Worm (Caenorhabditis elegans) whole organism, young adult: ENCODE results near the gene T21C9.11.

Source experiments
- B0035.1 ChIP-seq: sonication (generic microtip); optimal IDR thresholded peaks from 2 replicates; lab custom pipeline; 2016; ENCODE audit warnings: missing genetic modification characterization, mild to moderate bottlenecking, missing compliant biosample characterization, missing genotype, missing genetic modification reagents
- F23B12.7 ChIP-seq: sonication (generic microtip); optimal IDR thresholded peaks from 2 replicates; lab custom pipeline; 2017; ENCODE audit warnings: missing genetic modification characterization, mild to moderate bottlenecking, missing compliant biosample characterization, antibody characterized with exemption, moderate library complexity; ENCODE audit not compliant: insufficient read depth
- F49E8.2 ChIP-seq: sonication (generic microtip); optimal IDR thresholded peaks from 3 replicates; lab custom pipeline; 2017; ENCODE audit warnings: missing genetic modification characterization, mild to moderate bottlenecking, missing compliant biosample characterization, antibody characterized with exemption, moderate library complexity; ENCODE audit not compliant: insufficient read depth
- F57C9.4 ChIP-seq: sonication (generic microtip); optimal IDR thresholded peaks from 2 replicates; lab custom pipeline; 2017; ENCODE audit warnings: mild to moderate bottlenecking, missing genetic modification characterization, missing compliant biosample characterization
- Y53F4B.3 ChIP-seq: fragments of 200-800 bp; sonication (Bioruptor generic); IDR thresholded peaks from 2 replicates; pipeline ENCODE4 v1.3.6; 2022; ENCODE audit warnings: missing genetic modification reagents, missing genetic modification characterization, missing compliant biosample characterization
- Y53G8AR.9 ChIP-seq: fragments of 200-800 bp; sonication (Bioruptor generic); conservative IDR thresholded peaks from 2 replicates; pipeline ENCODE4 v1.3.6; 2022; ENCODE audit warnings: missing genetic modification reagents, missing genetic modification characterization, missing compliant biosample characterization
- Y56A3A.18 ChIP-seq: fragments of 200-800 bp; sonication (Bioruptor generic); IDR thresholded peaks from 2 replicates; pipeline ENCODE4 v1.3.6; 2022; ENCODE audit warnings: missing genetic modification reagents, missing genetic modification characterization, missing compliant biosample characterization
- ama-1 ChIP-seq, 3 experiments: fragments of 150-350 bp in 1 of 3; sonication (generic microtip) in 2 of 3; optimal IDR thresholded peaks; 2 replicates each; lab custom pipeline; 2014 to 2018; ENCODE audit warnings: missing biosample characterization in 2 of 3, missing genetic modification characterization in 2 of 3, missing genetic modification reagents in 2 of 3
- aptf-2 ChIP-seq: fragments of 200-800 bp; sonication (Bioruptor generic); conservative IDR thresholded peaks from 2 replicates; pipeline ENCODE4 v1.3.6; 2022; ENCODE audit warnings: missing genetic modification reagents, missing genetic modification characterization, missing compliant biosample characterization
- atf-7 ChIP-seq: sonication (generic microtip); optimal IDR thresholded peaks from 2 replicates; lab custom pipeline; 2017; ENCODE audit warnings: mild to moderate bottlenecking, missing genetic modification characterization, missing compliant biosample characterization
- attf-6 ChIP-seq: fragments of 200-800 bp; sonication (Bioruptor generic); IDR thresholded peaks from 2 replicates; pipeline ENCODE4 v1.3.6; 2022; ENCODE audit warnings: missing genetic modification reagents, missing genetic modification characterization, missing compliant biosample characterization
- ceh-58 ChIP-seq: fragments of 200-800 bp; sonication (Bioruptor generic); IDR thresholded peaks from 2 replicates; pipeline ENCODE4 v1.3.6; 2022; ENCODE audit warnings: missing genetic modification characterization, missing compliant biosample characterization
- ceh-91 ChIP-seq: fragments of 200-800 bp; sonication (Bioruptor generic); IDR thresholded peaks from 2 replicates; pipeline ENCODE4 v1.3.6; 2022; ENCODE audit warnings: missing genetic modification reagents, missing genetic modification characterization, missing compliant biosample characterization
- efl-1 ChIP-seq: fragments of 150-350 bp; optimal IDR thresholded peaks from 2 replicates; lab custom pipeline; 2014; ENCODE audit warnings: missing biosample characterization, missing genetic modification reagents, missing genetic modification characterization
- egl-18 ChIP-seq: fragments of 200-800 bp; sonication (Bioruptor generic); IDR thresholded peaks from 2 replicates; pipeline ENCODE4 v1.3.6; 2022; ENCODE audit warnings: missing genetic modification reagents, missing genetic modification characterization, missing compliant biosample characterization
- egrh-3 ChIP-seq: fragments of 200-800 bp; sonication (Bioruptor generic); IDR thresholded peaks from 2 replicates; pipeline ENCODE4 v1.3.6; 2022; ENCODE audit warnings: missing genetic modification reagents, missing genetic modification characterization, missing compliant biosample characterization
- fkh-3 ChIP-seq: sonication (generic microtip); optimal IDR thresholded peaks from 2 replicates; lab custom pipeline; 2016; ENCODE audit warnings: mild to moderate bottlenecking, missing genetic modification characterization, missing compliant biosample characterization
- gei-17 ChIP-seq: fragments of 200-800 bp; sonication (Bioruptor generic); optimal IDR thresholded peaks from 2 replicates; lab custom pipeline; 2018; ENCODE audit warnings: mild to moderate bottlenecking, missing genetic modification characterization, missing compliant biosample characterization
- him-1 ChIP-seq: sonication (generic microtip); optimal IDR thresholded peaks from 2 replicates; lab custom pipeline; 2016; ENCODE audit warnings: missing genotype, missing genetic modification reagents, missing genetic modification characterization, missing compliant biosample characterization
- lir-1 ChIP-seq: fragments of 200-800 bp; sonication (Bioruptor generic); conservative IDR thresholded peaks from 2 replicates; pipeline ENCODE4 v1.3.6; 2022; ENCODE audit warnings: missing genetic modification reagents, missing genetic modification characterization, missing compliant biosample characterization
- madf-10 ChIP-seq: sonication (generic microtip); optimal IDR thresholded peaks from 2 replicates; lab custom pipeline; 2016; ENCODE audit warnings: mild to moderate bottlenecking, missing genetic modification characterization, missing compliant biosample characterization
- mes-4 ChIP-seq: sonication (generic microtip); optimal IDR thresholded peaks from 2 replicates; lab custom pipeline; 2016; ENCODE audit warnings: missing genotype, missing genetic modification characterization, missing compliant biosample characterization
- nfyb-1 ChIP-seq: fragments of 200-800 bp; sonication (Bioruptor generic); IDR thresholded peaks from 2 replicates; pipeline ENCODE4 v1.3.6; 2022; ENCODE audit warnings: missing genetic modification reagents, missing genetic modification characterization, missing compliant biosample characterization
- nhr-27 ChIP-seq: fragments of 200-800 bp; sonication (Bioruptor generic); optimal IDR thresholded peaks from 2 replicates; lab custom pipeline; 2018; ENCODE audit warnings: mild to moderate bottlenecking, missing genetic modification characterization, moderate library complexity, missing compliant biosample characterization
- nhr-80 ChIP-seq: sonication (generic microtip); optimal IDR thresholded peaks from 2 replicates; lab custom pipeline; 2016; ENCODE audit warnings: missing genetic modification characterization, missing compliant biosample characterization
- rec-8 ChIP-seq, 2 experiments: sonication (generic microtip); optimal IDR thresholded peaks; 2 replicates each; lab custom pipeline; 2016; ENCODE audit warnings: mild to moderate bottlenecking in 2 of 2, missing genetic modification characterization in 2 of 2, missing genetic modification reagents in 2 of 2, missing genotype in 2 of 2, missing biosample characterization in 1 of 2, missing compliant biosample characterization in 1 of 2, moderate library complexity in 1 of 2
- sdz-38 ChIP-seq: sonication (generic microtip); optimal IDR thresholded peaks from 2 replicates; lab custom pipeline; 2016; ENCODE audit warnings: missing genotype, missing genetic modification characterization, missing compliant biosample characterization
- xnd-1 ChIP-seq: sonication (generic microtip); optimal IDR thresholded peaks from 2 replicates; lab custom pipeline; 2016; ENCODE audit warnings: missing genotype, missing genetic modification reagents, missing genetic modification characterization, missing compliant biosample characterization
- zfh-2 ChIP-seq: fragments of 200-800 bp; sonication (Bioruptor generic); conservative IDR thresholded peaks from 2 replicates; pipeline ENCODE4 v1.3.6; 2022; ENCODE audit warnings: missing genetic modification reagents, missing genetic modification characterization, missing compliant biosample characterization
- ztf-22 ChIP-seq: fragments of 200-800 bp; sonication (Bioruptor generic); optimal IDR thresholded peaks from 2 replicates; lab custom pipeline; 2018; ENCODE audit warnings: mild to moderate bottlenecking, missing genetic modification characterization, moderate library complexity, missing compliant biosample characterization
- ztf-26 ChIP-seq: sonication (generic microtip); optimal IDR thresholded peaks from 2 replicates; lab custom pipeline; 2017; ENCODE audit warnings: missing genetic modification characterization, missing compliant biosample characterization

T21C9.11 gene

ce11 chrV:10568496-10568895 is 26.2 kb downstream of the T21C9.11 start (continued):
- TF ChIP-seq madf-10 (tag; lab: Kevin White, UChicago) (no peak), gei-17 (GFP tag; lab: Kevin White, UChicago) (no peak)

DNA sequence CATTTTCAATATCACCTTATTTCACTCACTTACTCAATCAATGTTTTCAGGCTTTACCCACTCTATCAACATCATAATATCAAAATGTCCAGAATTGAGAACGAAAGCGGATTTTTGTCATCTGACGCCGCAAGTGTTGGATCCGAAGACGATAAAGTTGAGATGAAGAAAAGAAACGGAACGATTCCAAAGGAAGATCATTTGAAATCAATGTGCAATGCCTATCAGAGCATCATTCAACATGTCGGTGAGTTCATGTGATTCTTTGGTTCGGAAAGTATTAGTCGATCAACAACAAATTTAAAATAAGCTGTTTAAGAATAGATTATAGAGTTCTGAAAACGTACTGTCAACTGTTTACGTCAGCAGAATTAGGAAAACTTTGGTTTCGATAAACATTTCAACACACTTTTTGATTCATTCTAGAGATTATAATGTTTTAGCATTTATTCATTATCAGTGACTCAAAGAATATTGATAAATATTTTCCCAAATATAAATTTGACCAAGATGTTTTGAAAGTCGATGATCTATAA is 29.8 kb downstream of the T21C9.11 start, which contains the start of gene cat-4:
TSS of gene cat-4 (plus strand) at position 51 of the 536 bp plus-strand sequence.
- TF ChIP-seq B0035.1 (tag; lab: Kevin White, UChicago) (no peak), nhr-80 (tag; lab: Kevin White, UChicago) (peak; percentile 31)

DNA sequence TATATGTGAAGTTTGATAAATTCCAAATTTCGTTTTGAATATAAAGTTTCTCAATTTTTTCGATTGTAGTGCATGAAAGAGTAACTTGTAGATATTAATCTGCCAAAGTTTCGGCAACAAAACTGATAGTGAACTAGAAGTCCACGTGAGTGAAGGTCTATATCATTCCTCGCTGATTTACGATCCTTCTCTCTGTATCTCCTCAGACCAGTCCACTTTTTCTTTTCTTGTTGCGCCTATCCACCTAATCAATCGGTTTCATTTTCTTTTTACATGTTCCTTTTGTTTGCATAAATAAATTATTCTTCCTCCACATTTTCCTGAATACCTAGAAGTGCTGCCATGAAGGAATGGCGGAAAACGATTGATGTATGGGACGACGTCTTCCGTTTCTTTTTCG is 30.6 kb downstream of the T21C9.11 start:
- TF ChIP-seq sdz-38 (tag; lab: Kevin White, UChicago) (no peak), ceh-91 (GFP tag; lab: Robert Waterston, UW) (no peak), fkh-3 (tag; lab: Kevin White, UChicago) (no peak), ztf-26 (tag; lab: Kevin White, UChicago) (no peak), ama-1 (optimal IDR thresholded peaks at IDR 0.05; lab: Kevin White, UChicago) (no peak), ama-1 (GFP tag; optimal IDR thresholded peaks at IDR 0.05; lab: Kevin White, UChicago) (no peak), rec-8 (tag; optimal IDR thresholded peaks at IDR 0.05; lab: Kevin White, UChicago) (no peak), ceh-58 (GFP tag; lab: Robert Waterston, UW) (no peak), F57C9.4 (tag; lab: Kevin White, UChicago) (no peak), F49E8.2 (tag; lab: Kevin White, UChicago) (no peak), xnd-1 (tag; lab: Kevin White, UChicago) (no peak), F23B12.7 (tag; lab: Kevin White, UChicago) (no peak), nhr-27 (tag; lab: Kevin White, UChicago) (no peak), mes-4 (tag; lab: Kevin White, UChicago) (no peak)

ce11 chrV:10562817-10563216 is 31.9 kb downstream of the T21C9.11 start:
- no peak for TF ChIP-seq egl-18 (GFP tag; lab: Robert Waterston, UW)
- TF ChIP-seq aptf-2 (GFP tag; lab: Robert Waterston, UW), result no peak
- TF ChIP-seq egrh-3 (GFP tag; lab: Robert Waterston, UW), result no peak
- TF ChIP-seq atf-7, result peak; percentile 63
- TF ChIP-seq Y56A3A.18 (GFP tag; lab: Robert Waterston, UW), result no peak
- no peak for TF ChIP-seq Y53G8AR.9
- TF ChIP-seq him-1 (tag; lab: Kevin White, UChicago), result no peak
- peak; percentile 60 for TF ChIP-seq nhr-80 (tag; lab: Kevin White, UChicago)

- TF ChIP-seq egrh-3 (GFP tag; lab: Robert Waterston, UW) (peak; percentile 52; the same call in 1 of the 2 replicates), lir-1 (no peak), ztf-22 (peak; percentile 30), nfyb-1 (GFP tag; lab: Robert Waterston, UW) (no peak)
Measured at ce11 chrV:10561632-10562031, 33.1 kb downstream of the T21C9.11 start.

DNA sequence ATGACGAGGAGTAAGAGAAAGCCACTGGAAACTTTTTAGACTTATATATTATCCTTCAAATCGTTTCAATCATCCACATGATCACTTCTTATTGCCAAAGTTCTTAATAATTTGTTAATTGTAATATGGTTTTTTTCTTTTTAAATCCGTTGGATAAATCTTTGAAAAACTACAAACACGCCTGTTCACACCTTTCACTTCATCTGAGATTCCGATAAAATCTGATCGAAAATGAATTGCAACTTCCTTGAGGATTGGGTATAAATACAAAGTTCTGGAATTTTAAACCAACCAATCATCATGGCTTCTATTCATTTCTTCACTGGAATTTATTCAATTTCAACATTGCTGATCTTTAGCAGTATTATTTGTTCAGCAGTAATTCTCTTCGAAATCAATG is 34.1 kb downstream of the T21C9.11 start, which contains the start of gene col-152:
TSS of gene col-152 (plus strand) at position 301 of the 400 bp plus-strand sequence.
- TF ChIP-seq Y53F4B.3 (GFP tag; lab: Robert Waterston, UW) (no peak), zfh-2 (GFP tag; lab: Robert Waterston, UW) (no peak), efl-1 (GFP tag; lab: Kevin White, UChicago) (no peak), attf-6 (GFP tag; lab: Robert Waterston, UW) (no peak)
